Fruit fly (Drosophila melanogaster) whole organism, embryonic: ENCODE data around the gene Hmbs.

Source experiments
- Bteb2 ChIP-seq: fragments of 200-800 bp; sonication (Bioruptor generic); optimal IDR thresholded peaks from 2 replicates; lab custom pipeline; 2016; ENCODE audit warnings: missing biosample characterization, missing genetic modification characterization
- CG11093 ChIP-seq: fragments of 200-800 bp; sonication (Bioruptor generic); IDR thresholded peaks from 3 replicates; pipeline ENCODE4 v1.3.6; 2022; ENCODE audit warnings: missing biosample characterization, missing genetic modification characterization
- CG11696 ChIP-seq: fragments of 200-800 bp; sonication (Bioruptor generic); IDR thresholded peaks from 2 replicates; pipeline ENCODE4 v1.3.6; 2022; ENCODE audit warnings: missing biosample characterization, missing genetic modification characterization
- CG12769 ChIP-seq: fragments of 200-800 bp; sonication (Bioruptor generic); optimal IDR thresholded peaks from 2 replicates; lab custom pipeline; 2019; ENCODE audit warnings: missing biosample characterization, mild to moderate bottlenecking, missing genetic modification characterization, moderate library complexity
- CG13287 ChIP-seq: fragments of 200-800 bp; sonication (Bioruptor generic); IDR thresholded peaks from 2 replicates; pipeline ENCODE4 v1.3.6; 2022; ENCODE audit warnings: missing biosample characterization, missing genetic modification characterization; ENCODE audit not compliant: partially characterized antibody
- CG14667 ChIP-seq: fragments of 200-800 bp; sonication (Bioruptor generic); IDR thresholded peaks from 2 replicates; pipeline ENCODE4 v1.3.6; 2022; ENCODE audit warnings: missing biosample characterization, missing genetic modification characterization
- CG17802 ChIP-seq: fragments of 200-800 bp; sonication (Bioruptor generic); optimal IDR thresholded peaks from 2 replicates; lab custom pipeline; 2018; ENCODE audit warnings: missing biosample characterization, mild to moderate bottlenecking, missing genetic modification characterization, moderate library complexity
- CG18262 ChIP-seq: fragments of 200-800 bp; optimal IDR thresholded peaks from 3 replicates; lab custom pipeline; 2019; ENCODE audit warnings: missing biosample characterization, mild to moderate bottlenecking, missing genetic modification characterization, moderate library complexity
- CG1832 ChIP-seq: fragments of 200-800 bp; sonication (Bioruptor generic); optimal IDR thresholded peaks from 2 replicates; lab custom pipeline; 2017; ENCODE audit warnings: missing biosample characterization, mild to moderate bottlenecking, missing genetic modification characterization, inconsistent platforms
- CG2678 ChIP-seq: fragments of 200-800 bp; sonication (Bioruptor generic); optimal IDR thresholded peaks from 3 replicates; lab custom pipeline; 2019; ENCODE audit warnings: missing biosample characterization, mild to moderate bottlenecking, missing genetic modification characterization, moderate library complexity
- CG30403 ChIP-seq: fragments of 200-800 bp; sonication (Bioruptor generic); optimal IDR thresholded peaks from 3 replicates; lab custom pipeline; 2016; ENCODE audit warnings: missing biosample characterization, missing genetic modification characterization
- CG34224 ChIP-seq: fragments of 200-800 bp; sonication (Bioruptor generic); IDR thresholded peaks from 3 replicates; pipeline ENCODE4 v1.3.6; 2022; ENCODE audit warnings: missing biosample characterization, missing genetic modification characterization; ENCODE audit not compliant: partially characterized antibody
- CG4328 ChIP-seq: fragments of 200-800 bp; sonication (Bioruptor generic); optimal IDR thresholded peaks from 3 replicates; lab custom pipeline; 2017; ENCODE audit warnings: missing biosample characterization, missing genetic modification reagents, missing genetic modification characterization
- CG43689 ChIP-seq: fragments of 200-800 bp; sonication (Bioruptor generic); IDR thresholded peaks from 2 replicates; pipeline ENCODE4 v1.3.6; 2022; ENCODE audit warnings: missing biosample characterization, missing genetic modification characterization
- CG6854 ChIP-seq: fragments of 200-800 bp; sonication (Bioruptor generic); optimal IDR thresholded peaks from 3 replicates; lab custom pipeline; 2017; ENCODE audit warnings: missing biosample characterization, mild to moderate bottlenecking, missing genetic modification characterization
- CG7786 ChIP-seq: fragments of 200-800 bp; sonication (Bioruptor generic); optimal IDR thresholded peaks from 2 replicates; lab custom pipeline; 2016; ENCODE audit warnings: missing biosample characterization, missing genetic modification characterization
- CG8478 ChIP-seq: fragments of >200 bp; optimal IDR thresholded peaks from 2 replicates; lab custom pipeline; 2018
- CG8765 ChIP-seq: fragments of 200-800 bp; sonication (Bioruptor generic); IDR thresholded peaks from 2 replicates; pipeline ENCODE4 v1.3.6; 2022; ENCODE audit warnings: missing biosample characterization, missing genetic modification characterization
- Camta ChIP-seq: fragments of 200-800 bp; sonication (Bioruptor generic); optimal IDR thresholded peaks from 2 replicates; lab custom pipeline; 2016; ENCODE audit warnings: missing biosample characterization, missing genetic modification characterization
- Dek ChIP-seq: fragments of 200-800 bp; sonication (Bioruptor generic); optimal IDR thresholded peaks from 3 replicates; lab custom pipeline; 2019; ENCODE audit warnings: missing biosample characterization, mild to moderate bottlenecking, missing genetic modification characterization, moderate library complexity
- Dp ChIP-seq: fragments of 200-800 bp; sonication (Bioruptor generic); optimal IDR thresholded peaks from 2 replicates; lab custom pipeline; 2018; ENCODE audit warnings: missing biosample characterization, mild to moderate bottlenecking, missing genetic modification characterization, moderate library complexity
- E2f2 ChIP-seq: fragments of 200-800 bp; sonication (Bioruptor generic); IDR thresholded peaks from 2 replicates; pipeline ENCODE4 v1.3.6; 2022; ENCODE audit warnings: missing biosample characterization, missing genetic modification characterization
- Elba2 ChIP-seq: fragments of 200-800 bp; sonication (Bioruptor generic); optimal IDR thresholded peaks from 3 replicates; lab custom pipeline; 2016; ENCODE audit warnings: missing biosample characterization, missing genetic modification characterization
- HHEX ChIP-seq: fragments of 200-800 bp; sonication (Bioruptor generic); optimal IDR thresholded peaks from 3 replicates; lab custom pipeline; 2017; ENCODE audit warnings: missing biosample characterization, mild to moderate bottlenecking, missing genetic modification characterization, missing genetic modification reagents
- HmgZ ChIP-seq: fragments of 200-800 bp; sonication (Bioruptor generic); optimal IDR thresholded peaks from 2 replicates; lab custom pipeline; 2018; ENCODE audit warnings: missing biosample characterization, mild to moderate bottlenecking, missing genetic modification characterization
- Jarid2 ChIP-seq: fragments of 200-800 bp; sonication (Bioruptor generic); optimal IDR thresholded peaks from 3 replicates; lab custom pipeline; 2017; ENCODE audit warnings: mild to moderate bottlenecking, missing biosample characterization, missing genetic modification reagents, missing genetic modification characterization
- Mad ChIP-seq: fragments of 200-800 bp; sonication (Bioruptor generic); optimal IDR thresholded peaks from 2 replicates; lab custom pipeline; 2016; ENCODE audit warnings: missing biosample characterization, missing genetic modification characterization
- NFAT ChIP-seq: fragments of 200-800 bp; sonication (Bioruptor generic); IDR thresholded peaks from 2 replicates; pipeline ENCODE4 v1.3.6; 2022; ENCODE audit warnings: missing biosample characterization, missing genetic modification characterization
- Stat92E ChIP-seq, 3 experiments: fragments of >200 bp in 2 of 3; fragments of 200-800 bp in 1 of 3; sonication (Bioruptor generic) in 1 of 3; optimal IDR thresholded peaks; 2 replicates each; lab custom pipeline; 2017 to 2019; ENCODE audit warnings: missing biosample characterization in 3 of 3, missing genetic modification characterization in 3 of 3, mild to moderate bottlenecking in 1 of 3, moderate library complexity in 1 of 3
- Trl ChIP-seq, 3 experiments: fragments of >200 bp in 2 of 3; fragments of 200-800 bp in 1 of 3; sonication (Bioruptor generic) in 1 of 3; optimal IDR thresholded peaks; 2 replicates in 1 of 3; 3 replicates in 2 of 3; lab custom pipeline; 2016 to 2017; ENCODE audit warnings: missing biosample characterization in 1 of 3, missing genetic modification characterization in 1 of 3
- bigmax ChIP-seq: fragments of 200-800 bp; sonication (Bioruptor generic); optimal IDR thresholded peaks from 2 replicates; lab custom pipeline; 2018; ENCODE audit warnings: missing biosample characterization, mild to moderate bottlenecking, missing genetic modification characterization
- br ChIP-seq: fragments of >200 bp; optimal IDR thresholded peaks from 2 replicates; lab custom pipeline; 2017
- cwo ChIP-seq: fragments of 200-800 bp; sonication (Bioruptor generic); optimal IDR thresholded peaks from 3 replicates; lab custom pipeline; 2017; ENCODE audit warnings: missing biosample characterization, missing genetic modification characterization, mild to moderate bottlenecking, moderate library complexity, missing genetic modification reagents
- danr ChIP-seq: fragments of 200-800 bp; sonication (Bioruptor generic); IDR thresholded peaks from 2 replicates; pipeline ENCODE4 v1.3.6; 2022; ENCODE audit warnings: missing biosample characterization, missing genetic modification characterization
- ems ChIP-seq: fragments of 200-800 bp; sonication (Bioruptor generic); optimal IDR thresholded peaks from 3 replicates; lab custom pipeline; 2016; ENCODE audit warnings: missing biosample characterization, missing genetic modification characterization
- fd102C ChIP-seq: fragments of 200-800 bp; sonication (Bioruptor generic); optimal IDR thresholded peaks from 2 replicates; lab custom pipeline; 2018; ENCODE audit warnings: missing biosample characterization, mild to moderate bottlenecking, missing genetic modification characterization, moderate library complexity
- inv ChIP-seq: fragments of 200-800 bp; sonication (Bioruptor generic); IDR thresholded peaks from 2 replicates; pipeline ENCODE4 v1.3.6; 2022; ENCODE audit warnings: missing biosample characterization, missing genetic modification characterization; ENCODE audit not compliant: partially characterized antibody
- jumu ChIP-seq: fragments of 200-800 bp; sonication (Bioruptor generic); optimal IDR thresholded peaks from 3 replicates; lab custom pipeline; 2016; ENCODE audit warnings: missing biosample characterization, missing genetic modification characterization
- klu ChIP-seq: fragments of 200-800 bp; sonication (Bioruptor generic); IDR thresholded peaks from 2 replicates; pipeline ENCODE4 v1.3.6; 2022; ENCODE audit warnings: missing biosample characterization, missing genetic modification characterization
- knrl ChIP-seq: fragments of 200-800 bp; sonication (Bioruptor generic); IDR thresholded peaks from 3 replicates; pipeline ENCODE4 v1.3.6; 2022; ENCODE audit warnings: missing biosample characterization, missing genetic modification characterization; ENCODE audit not compliant: partially characterized antibody
- pb ChIP-seq: fragments of 200-800 bp; sonication (Bioruptor generic); optimal IDR thresholded peaks from 3 replicates; lab custom pipeline; 2016; ENCODE audit warnings: missing biosample characterization, missing genetic modification characterization
- phol ChIP-seq: fragments of 200-800 bp; sonication (Bioruptor generic); optimal IDR thresholded peaks from 3 replicates; lab custom pipeline; 2018; ENCODE audit warnings: missing biosample characterization, mild to moderate bottlenecking, missing genetic modification characterization, moderate library complexity
- psq ChIP-seq: fragments of 200-800 bp; sonication (Bioruptor generic); optimal IDR thresholded peaks from 2 replicates; lab custom pipeline; 2017; ENCODE audit warnings: missing biosample characterization, missing genetic modification characterization
- seq ChIP-seq: fragments of 200-800 bp; sonication (Bioruptor generic); IDR thresholded peaks from 2 replicates; pipeline ENCODE4 v1.3.6; 2022; ENCODE audit warnings: missing biosample characterization, missing genetic modification characterization
- sima ChIP-seq: fragments of 200-800 bp; sonication (Bioruptor generic); optimal IDR thresholded peaks from 2 replicates; lab custom pipeline; 2016; ENCODE audit warnings: missing biosample characterization, missing genetic modification characterization
- sisA ChIP-seq: fragments of 200-800 bp; sonication (Bioruptor generic); IDR thresholded peaks from 2 replicates; pipeline ENCODE4 v1.3.6; 2022; ENCODE audit warnings: missing biosample characterization, missing genetic modification characterization
- ssp ChIP-seq: fragments of 200-800 bp; sonication (Bioruptor generic); IDR thresholded peaks from 2 replicates; pipeline ENCODE4 v1.3.6; 2022; ENCODE audit warnings: missing biosample characterization, missing genetic modification characterization
- tna ChIP-seq: fragments of 200-800 bp; sonication (Bioruptor generic); IDR thresholded peaks from 2 replicates; pipeline ENCODE4 v1.3.6; 2022; ENCODE audit warnings: missing biosample characterization, missing genetic modification characterization; ENCODE audit not compliant: partially characterized antibody
- ttk ChIP-seq: fragments of 200-800 bp; sonication (Bioruptor generic); IDR thresholded peaks from 2 replicates; pipeline ENCODE4 v2.1.2; 2022; ENCODE audit warnings: missing biosample characterization, missing genetic modification characterization
- tx ChIP-seq: fragments of 200-800 bp; sonication (Bioruptor generic); optimal IDR thresholded peaks from 2 replicates; lab custom pipeline; 2016; ENCODE audit warnings: missing biosample characterization, missing genetic modification characterization
- usp ChIP-seq: fragments of >200 bp; optimal IDR thresholded peaks from 2 replicates; lab custom pipeline; 2017; ENCODE audit warnings: missing biosample characterization, missing genetic modification characterization
- wor ChIP-seq: fragments of 200-800 bp; sonication (Bioruptor generic); IDR thresholded peaks from 2 replicates; pipeline ENCODE4 v1.3.6; 2022; ENCODE audit warnings: missing biosample characterization, missing genetic modification characterization

Gene Hmbs

dm6 chr3L:1332973-1333372 is 1.7 kb upstream of the Hmbs start, which contains the start of gene msd5 (continued):
- no peak for TF ChIP-seq CG43689
- TF ChIP-seq Dp = peak; percentile 92
- TF ChIP-seq ttk (GFP tag; lab: Robert Waterston, UW) = no peak
- peak; percentile 66 for TF ChIP-seq CG34224 (GFP tag; lab: Robert Waterston, UW)
- TF ChIP-seq CG1832 (GFP tag; lab: Kevin White, UChicago) = no peak
- peak; percentile 47 for TF ChIP-seq CG13287 (GFP tag; lab: Robert Waterston, UW)
- no peak for TF ChIP-seq Elba2 (GFP tag; lab: Kevin White, UChicago)
- TF ChIP-seq tx (GFP tag; lab: Kevin White, UChicago) = no peak
- no peak for TF ChIP-seq jumu (GFP tag; lab: Kevin White, UChicago)
- no peak for TF ChIP-seq HmgZ (tag; lab: Kevin White, UChicago)
- peak; percentile 96 for TF ChIP-seq E2f2 (GFP tag; lab: Robert Waterston, UW)
- TF ChIP-seq CG4328 = no peak
- no peak for TF ChIP-seq wor
- no peak for TF ChIP-seq cwo (GFP tag; lab: Kevin White, UChicago)
- no peak for TF ChIP-seq usp
- no peak for TF ChIP-seq ssp (GFP tag; lab: Robert Waterston, UW)
- TF ChIP-seq CG7786 = no peak

- no peak for TF ChIP-seq bigmax (GFP tag; lab: Kevin White, UChicago)
- no peak for TF ChIP-seq CG17802 (tag; lab: Kevin White, UChicago)
- TF ChIP-seq ems = no peak
- peak; percentile 75 to 91 for TF ChIP-seq Trl (optimal IDR thresholded peaks at IDR 0.05; lab: Kevin White, UChicago)
- TF ChIP-seq Trl (GFP tag; optimal IDR thresholded peaks at IDR 0.05; lab: Kevin White, UChicago) = peak; percentile 57
- TF ChIP-seq Camta (GFP tag; lab: Kevin White, UChicago) = peak; percentile 27
- TF ChIP-seq Mad (GFP tag; lab: Kevin White, UChicago) = peak; percentile 4
- peak; percentile 39 for TF ChIP-seq CG2678 (tag; lab: Kevin White, UChicago)
- 0 out of 2 replicates have a peak, but pooled peaks have one; percentile 10 for TF ChIP-seq CG8765 (GFP tag; lab: Robert Waterston, UW)
- peak; percentile 26; the same call in 1 of the 2 replicates for TF ChIP-seq sisA
- no peak for TF ChIP-seq danr (GFP tag; lab: Robert Waterston, UW)
- TF ChIP-seq CG14667 (GFP tag; lab: Robert Waterston, UW) = no peak
- TF ChIP-seq inv = no peak
- TF ChIP-seq sima (GFP tag; lab: Kevin White, UChicago) = no peak
- 0 out of 3 replicates have a peak, but pooled peaks have one; percentile 25 for TF ChIP-seq CG11093 (GFP tag; lab: Robert Waterston, UW)
- peak; percentile 29 for TF ChIP-seq CG30403 (GFP tag; lab: Kevin White, UChicago)
- TF ChIP-seq tna (GFP tag; lab: Robert Waterston, UW) = no peak
- TF ChIP-seq CG8478 (lab: Kevin White, UChicago) = no peak
- TF ChIP-seq CG12769 (tag; lab: Kevin White, UChicago) = peak; percentile 58
- TF ChIP-seq CG18262 (tag; lab: Kevin White, UChicago) = peak; percentile 7
- peak; percentile 37 for TF ChIP-seq Dek
- TF ChIP-seq pb = no peak
- TF ChIP-seq phol (tag; lab: Kevin White, UChicago) = no peak
- TF ChIP-seq Bteb2 (GFP tag; lab: Kevin White, UChicago) = no peak
- no peak for TF ChIP-seq br (lab: Kevin White, UChicago)
- TF ChIP-seq fd102C (GFP tag; lab: Kevin White, UChicago) = no peak
- peak; percentile 68 for TF ChIP-seq NFAT (GFP tag; lab: Robert Waterston, UW)
- no peak for TF ChIP-seq psq (GFP tag; lab: Kevin White, UChicago)
- TF ChIP-seq Jarid2 = no peak
- no peak for TF ChIP-seq Stat92E (GFP tag; optimal IDR thresholded peaks at IDR 0.05; lab: Kevin White, UChicago)
- peak; percentile 67 for TF ChIP-seq seq (GFP tag; lab: Robert Waterston, UW)
- TF ChIP-seq CG6854 (GFP tag; lab: Kevin White, UChicago) = no peak
- TF ChIP-seq knrl (GFP tag; lab: Robert Waterston, UW) = no peak
- TF ChIP-seq klu (GFP tag; lab: Robert Waterston, UW) = no peak
- TF ChIP-seq CG11696 = peak; percentile 20; the same call in 1 of the 2 replicates
- no peak for TF ChIP-seq HHEX (GFP tag; lab: Kevin White, UChicago)
Observed at dm6 chr3L:1335428-1335764, 707 bp downstream of the Hmbs start.
